Worm (Caenorhabditis elegans) whole organism, mixed stage, embryonic: ENCODE results near the gene C18A11.1.
A peak's percentile ranks its signal among the peaks of the same experiment; 100 is the strongest.

Source experiments
- elt-1 ChIP-seq: sonication (generic microtip); optimal IDR thresholded peaks from 2 replicates; lab custom pipeline; 2017; ENCODE audit warnings: missing genetic modification characterization, mild to moderate bottlenecking, missing compliant biosample characterization, antibody characterized with exemption, moderate library complexity, borderline replicate concordance; ENCODE audit not compliant: insufficient read depth
- flh-1 ChIP-seq: fragments of 200-800 bp; sonication (Bioruptor generic); optimal IDR thresholded peaks from 2 replicates; lab custom pipeline; 2018; ENCODE audit warnings: mild to moderate bottlenecking, missing genetic modification characterization, moderate library complexity, missing compliant biosample characterization
- hlh-1 ChIP-seq: fragments of 150-350 bp; optimal IDR thresholded peaks from 2 replicates; lab custom pipeline; 2014; ENCODE audit warnings: missing biosample characterization, missing genetic modification reagents, missing genetic modification characterization
- nhr-237 ChIP-seq: fragments of 150-350 bp; optimal IDR thresholded peaks from 2 replicates; lab custom pipeline; 2014; ENCODE audit warnings: missing biosample characterization, missing genetic modification characterization
- nhr-76 ChIP-seq: sonication (generic microtip); optimal IDR thresholded peaks from 2 replicates; lab custom pipeline; 2017; ENCODE audit warnings: missing biosample characterization, missing genetic modification characterization
- pha-4 ChIP-seq: fragments of 150-350 bp; optimal IDR thresholded peaks from 2 replicates; lab custom pipeline; 2018; ENCODE audit warnings: missing biosample characterization, missing genetic modification reagents, missing genetic modification characterization
- snpc-4 ChIP-seq: fragments of 150-350 bp; optimal IDR thresholded peaks from 2 replicates; lab custom pipeline; 2014; ENCODE audit warnings: missing biosample characterization, missing genetic modification characterization
- unc-62 ChIP-seq: fragments of 150-350 bp; optimal IDR thresholded peaks from 2 replicates; lab custom pipeline; 2014; ENCODE audit warnings: missing biosample characterization, missing genetic modification reagents, missing genetic modification characterization

- TF ChIP-seq pha-4 (peak; percentile 80), snpc-4 (no peak), nhr-237 (peak; percentile 55), flh-1 (no peak), unc-62 (GFP tag; lab: Kevin White, UChicago) (no peak), nhr-76 (tag; lab: Kevin White, UChicago) (no peak), elt-1 (tag; lab: Kevin White, UChicago) (no peak), hlh-1 (tag; lab: Kevin White, UChicago) (peak; percentile 38)
These were observed 40.0 kb upstream of the C18A11.1 start, which contains the start of gene C34D10.1 for ce11 chrX:8029080-8029479.
